Worm (Caenorhabditis elegans) whole organism, mixed stage, embryonic: ENCODE measurements around the gene frpr-7.

Experiments
- lin-13 ChIP-seq: fragments of 150-350 bp; optimal IDR thresholded peaks from 2 replicates; lab custom pipeline; 2014; ENCODE audit warnings: missing biosample characterization, missing genetic modification characterization
- lsy-2 ChIP-seq: fragments of 150-350 bp; optimal IDR thresholded peaks from 2 replicates; lab custom pipeline; 2014; ENCODE audit warnings: missing biosample characterization, missing genetic modification characterization
- sem-2 ChIP-seq: fragments of 200-800 bp; sonication (Bioruptor generic); optimal IDR thresholded peaks from 2 replicates; lab custom pipeline; 2018; ENCODE audit warnings: mild to moderate bottlenecking, missing genetic modification characterization, missing compliant biosample characterization
- snpc-4 ChIP-seq: fragments of 150-350 bp; optimal IDR thresholded peaks from 2 replicates; lab custom pipeline; 2014; ENCODE audit warnings: missing biosample characterization, missing genetic modification characterization
- zip-8 ChIP-seq: fragments of 150-350 bp; optimal IDR thresholded peaks from 2 replicates; lab custom pipeline; 2014; ENCODE audit warnings: missing biosample characterization, missing genetic modification characterization

- TF ChIP-seq sem-2 (GFP tag; lab: Kevin White, UChicago) = no peak
- TF ChIP-seq lin-13 = no peak
- TF ChIP-seq snpc-4 = no peak
- no peak for TF ChIP-seq lsy-2 (tag; lab: Kevin White, UChicago)
- no peak for TF ChIP-seq zip-8
Measured at ce11 chrX:17527377-17527776, 52.3 kb downstream of the frpr-7 start.
